Fruit fly (Drosophila melanogaster) whole organism: ENCODE measurements around the gene CG34242.

Source experiments
- CG8478 ChIP-seq: fragments of >200 bp; optimal IDR thresholded peaks from 2 replicates; lab custom pipeline; 2018; ENCODE audit warnings: inconsistent platforms
- Dll ChIP-seq: fragments of >200 bp; optimal IDR thresholded peaks from 2 replicates; lab custom pipeline; 2017
- EcR ChIP-seq, 2 experiments: fragments of >200 bp; optimal IDR thresholded peaks; 2 replicates each; lab custom pipeline; 2017; ENCODE audit warnings: missing biosample characterization in 2 of 2, missing genetic modification characterization in 2 of 2, missing genetic modification reagents in 2 of 2
- pan ChIP-seq: fragments of >200 bp; optimal IDR thresholded peaks from 2 replicates; lab custom pipeline; 2017
- psq ChIP-seq: fragments of >200 bp; optimal IDR thresholded peaks from 2 replicates; lab custom pipeline; 2017
- usp ChIP-seq: fragments of >200 bp; optimal IDR thresholded peaks from 2 replicates; lab custom pipeline; 2017; ENCODE audit warnings: missing biosample characterization, missing genetic modification characterization, mixed read lengths

CG34242 gene

DNA sequence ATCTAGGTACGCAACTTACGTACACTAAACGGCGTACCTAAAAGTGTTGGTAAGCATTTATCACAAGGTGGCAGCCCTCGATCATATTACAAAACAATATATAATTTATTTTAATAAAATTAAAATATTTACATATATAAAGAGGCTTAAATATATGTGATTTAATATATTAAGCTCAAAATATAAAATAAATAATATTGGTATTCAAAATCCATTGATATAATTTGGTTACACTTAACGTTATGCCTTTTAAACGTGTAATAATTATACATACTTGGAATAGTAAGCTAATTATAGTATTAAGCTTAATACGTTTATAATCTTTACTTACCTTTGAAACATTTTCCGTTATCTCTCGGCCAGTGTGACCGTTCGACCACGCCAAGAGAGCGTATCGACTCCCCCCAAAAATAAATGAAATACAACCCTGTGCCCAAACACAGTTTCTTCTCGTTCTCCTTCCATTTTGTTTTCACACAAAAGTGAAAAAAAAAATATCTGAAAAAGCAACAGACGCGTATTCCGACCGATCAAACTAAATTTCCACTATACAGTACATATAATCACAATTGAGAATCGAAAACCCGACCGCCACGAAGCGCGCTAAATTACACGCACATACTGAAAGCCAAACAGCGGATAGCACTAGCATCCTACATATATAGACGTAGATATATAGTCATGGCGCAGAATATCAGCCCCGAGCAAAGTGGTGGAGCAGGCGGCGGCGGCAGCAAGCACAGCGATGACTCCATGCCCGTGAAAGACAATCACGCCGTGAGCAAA is 29.7 kb upstream of the CG34242 start, which contains the start of the genes CG10646 and vih:
TSS of gene CG10646 (minus strand) at position 30 of the 786 bp plus-strand sequence.
TSS of gene vih (plus strand) at position 428 of the 786 bp plus-strand sequence.
- TF ChIP-seq EcR (GFP tag; optimal IDR thresholded peaks at IDR 0.05; lab: Kevin White, UChicago) (no peak), Dll (lab: Kevin White, UChicago) (no peak), usp (GFP tag; lab: Kevin White, UChicago) (no peak), psq (lab: Kevin White, UChicago) (no peak), pan (no peak), CG8478 (lab: Kevin White, UChicago) (no peak)

DNA sequence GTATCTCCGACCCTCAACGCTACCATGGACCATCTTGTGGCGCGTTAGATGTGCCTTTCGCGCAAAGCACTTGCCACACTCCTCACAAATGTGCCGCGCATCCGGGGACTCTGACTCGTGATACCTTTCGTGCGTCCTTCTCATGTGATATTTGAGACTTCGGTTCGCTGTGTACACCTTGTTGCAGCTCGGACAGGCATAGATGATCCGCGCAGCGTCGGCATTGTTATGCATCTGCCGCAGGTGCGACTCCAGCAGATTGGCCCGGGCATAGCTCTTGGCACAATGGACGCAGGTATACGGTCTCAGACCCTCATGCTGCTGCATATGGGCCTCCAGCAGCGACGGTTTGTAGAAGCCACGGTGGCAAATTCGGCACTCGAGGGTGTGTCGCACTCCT is 27.8 kb upstream of the CG34242 start:
- no peak for TF ChIP-seq psq (lab: Kevin White, UChicago)
- no peak for TF ChIP-seq CG8478 (lab: Kevin White, UChicago)
- TF ChIP-seq usp (GFP tag; lab: Kevin White, UChicago) = no peak
- no peak for TF ChIP-seq Dll (lab: Kevin White, UChicago)
- TF ChIP-seq EcR (GFP tag; optimal IDR thresholded peaks at IDR 0.05; lab: Kevin White, UChicago) = no peak
- no peak for TF ChIP-seq pan

DNA sequence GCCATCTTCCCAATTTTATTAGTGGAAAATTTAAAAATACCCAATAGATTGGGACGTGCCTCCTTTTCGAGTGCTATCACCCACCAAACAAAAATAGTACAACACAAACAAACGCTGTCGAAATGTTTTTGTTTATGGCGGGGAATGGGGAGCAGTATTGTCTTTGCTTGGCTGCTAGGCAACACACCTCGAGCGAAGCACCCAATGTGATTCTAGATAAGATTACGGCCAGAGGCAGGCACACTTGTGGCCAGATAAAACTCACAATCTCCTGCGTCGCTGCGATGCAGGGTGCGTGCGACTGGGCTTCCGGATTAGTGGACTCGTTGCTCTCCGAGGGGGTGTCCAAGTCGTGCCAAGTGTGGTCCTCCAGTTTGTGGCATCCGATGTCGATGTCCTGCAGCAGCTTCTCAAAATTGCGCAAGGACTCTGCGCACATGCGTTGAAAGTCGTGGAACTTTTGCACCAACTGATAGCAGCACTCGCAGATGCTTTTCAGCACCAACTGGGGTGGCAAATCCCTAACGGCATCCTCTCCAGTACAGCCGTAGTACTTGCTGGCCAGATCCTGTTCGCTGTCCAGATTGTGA is 26.7 kb upstream of the CG34242 start:
- TF ChIP-seq pan (no peak), psq (lab: Kevin White, UChicago) (no peak), Dll (lab: Kevin White, UChicago) (no peak), CG8478 (lab: Kevin White, UChicago) (no peak), usp (GFP tag; lab: Kevin White, UChicago) (no peak), EcR (GFP tag; optimal IDR thresholded peaks at IDR 0.05; lab: Kevin White, UChicago) (no peak)

DNA sequence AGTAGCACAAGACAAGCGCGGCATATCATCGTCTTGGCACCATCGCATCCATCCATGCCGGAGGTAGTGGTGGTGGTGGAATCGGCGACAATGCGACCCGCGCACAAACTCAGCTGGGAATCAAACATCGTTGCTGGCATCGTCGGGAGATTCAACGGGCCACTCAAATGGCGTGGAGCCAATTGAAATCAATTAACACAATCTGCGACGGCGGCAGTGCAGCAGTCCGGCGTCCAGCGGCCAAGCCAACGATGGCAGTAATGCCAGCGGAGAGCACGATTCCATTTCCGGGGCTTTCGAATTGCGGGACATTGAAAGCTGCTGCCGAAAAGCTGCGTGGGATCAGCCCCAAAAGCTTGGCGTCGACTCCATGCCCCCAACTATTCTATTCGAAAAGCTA is 26.2 kb upstream of the CG34242 start, which contains the start of gene CG10654:
TSS of gene CG10654 (minus strand) at position 270 of the 400 bp plus-strand sequence.
- TF ChIP-seq CG8478 (lab: Kevin White, UChicago) (no peak), usp (GFP tag; lab: Kevin White, UChicago) (no peak), EcR (GFP tag; optimal IDR thresholded peaks at IDR 0.05; lab: Kevin White, UChicago) (no peak), psq (lab: Kevin White, UChicago) (no peak), pan (no peak)

DNA sequence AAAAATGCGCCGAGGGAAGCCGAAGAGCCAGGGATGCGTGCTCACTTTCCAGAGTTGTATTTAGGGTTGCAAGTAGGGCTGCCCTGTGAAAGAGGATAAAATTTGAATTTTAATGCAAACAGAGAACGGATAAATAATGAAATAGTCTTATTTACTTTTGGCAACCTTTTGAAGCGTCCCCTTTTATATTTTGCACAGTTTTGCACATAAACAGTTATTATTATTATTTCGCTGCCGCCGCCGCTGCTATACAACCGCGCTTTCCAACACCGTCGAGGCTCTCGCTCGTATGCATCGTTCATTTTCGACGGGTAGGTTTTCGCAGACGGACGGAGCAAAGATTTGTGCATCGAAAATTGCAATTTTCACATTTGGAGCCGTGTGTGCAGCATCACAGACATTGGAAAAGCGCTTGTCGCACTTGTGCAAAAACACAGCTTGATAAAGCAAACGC is 19.0 kb upstream of the CG34242 start, which contains the start of the genes sti and tral:
TSS of gene sti (minus strand) at position 54 of the 454 bp plus-strand sequence.
TSS of gene tral (plus strand) at position 298 of the 454 bp plus-strand sequence.
- TF ChIP-seq pan (no peak), psq (lab: Kevin White, UChicago) (no peak), EcR (GFP tag; optimal IDR thresholded peaks at IDR 0.05; lab: Kevin White, UChicago) (no peak), usp (GFP tag; lab: Kevin White, UChicago) (no peak), Dll (lab: Kevin White, UChicago) (no peak), CG8478 (lab: Kevin White, UChicago) (no peak)

DNA sequence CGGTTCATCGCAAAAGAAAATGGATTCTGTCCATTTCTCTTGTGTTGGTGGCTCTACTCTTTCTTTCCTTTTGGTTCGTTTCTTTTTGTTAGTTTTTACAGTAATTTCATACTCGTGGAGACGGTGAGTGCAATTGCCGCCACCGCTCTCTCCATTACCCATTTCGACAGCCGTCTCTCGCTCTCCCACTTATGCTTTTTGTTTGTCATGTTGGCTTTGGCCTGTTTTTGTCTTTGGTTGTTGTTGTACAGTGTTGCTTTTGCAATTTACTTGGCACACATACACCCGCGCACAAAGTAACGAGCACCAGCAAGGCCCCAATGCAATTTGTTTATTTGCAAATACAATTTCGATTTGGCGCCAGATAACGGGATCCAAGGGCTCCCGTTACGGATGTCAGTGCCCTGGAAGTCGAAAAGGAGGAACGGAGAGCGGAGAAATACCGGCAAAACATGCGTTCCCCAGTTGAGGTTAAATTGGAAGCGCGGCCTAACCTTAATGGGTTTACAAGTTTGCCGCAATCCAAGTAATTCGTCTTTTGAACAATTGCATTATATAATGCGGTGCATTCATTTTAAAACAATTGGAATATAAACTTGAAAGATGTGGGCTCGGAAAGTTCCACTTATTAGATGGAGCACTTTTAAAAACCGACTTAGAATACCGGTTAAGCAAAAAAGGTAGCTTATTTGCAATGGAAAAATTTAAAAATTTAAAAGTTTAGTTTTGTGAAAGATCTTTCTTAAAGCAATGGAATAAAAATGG is 17.9 kb upstream of the CG34242 start:
- TF ChIP-seq usp (GFP tag; lab: Kevin White, UChicago) (no peak), Dll (lab: Kevin White, UChicago) (peak; percentile 43)

DNA sequence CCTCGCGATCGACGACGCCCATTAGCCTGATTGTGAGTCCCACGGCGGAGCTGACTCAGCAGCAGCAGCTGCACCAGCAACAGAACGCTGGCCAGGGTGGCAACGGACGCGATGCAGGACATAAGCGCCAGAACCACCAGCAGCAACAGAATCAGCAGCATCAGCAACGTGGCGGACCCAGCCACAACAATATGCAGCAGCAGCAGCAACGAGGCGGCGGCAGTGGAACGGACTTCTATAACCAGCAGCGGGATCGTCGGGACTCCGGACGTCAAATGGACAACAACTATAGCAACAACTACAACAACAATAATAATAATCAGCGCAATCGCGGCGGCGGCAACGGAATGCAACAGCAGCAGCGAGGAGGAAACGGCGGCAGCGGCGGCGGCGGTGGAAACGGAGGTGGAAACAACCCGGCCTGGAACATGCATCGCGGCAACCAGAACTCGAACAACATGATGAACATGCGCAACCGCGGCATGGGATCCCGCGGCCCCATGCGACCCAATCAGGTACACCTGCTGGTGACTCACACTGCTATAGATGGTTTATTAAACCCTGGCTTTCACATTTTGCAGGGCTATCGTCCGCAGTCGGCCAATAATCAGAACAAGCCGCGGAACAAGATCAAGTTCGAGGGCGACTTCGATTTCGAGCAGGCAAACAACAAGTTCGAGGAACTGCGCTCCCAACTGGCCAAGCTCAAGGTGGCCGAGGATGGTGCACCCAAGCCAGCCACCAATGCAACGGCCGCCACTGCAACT is 16.2 kb upstream of the CG34242 start:
- TF ChIP-seq Dll (lab: Kevin White, UChicago) (no peak), EcR (GFP tag; optimal IDR thresholded peaks at IDR 0.05; lab: Kevin White, UChicago) (no peak), pan (no peak), psq (lab: Kevin White, UChicago) (no peak), usp (GFP tag; lab: Kevin White, UChicago) (no peak), CG8478 (lab: Kevin White, UChicago) (no peak)

DNA sequence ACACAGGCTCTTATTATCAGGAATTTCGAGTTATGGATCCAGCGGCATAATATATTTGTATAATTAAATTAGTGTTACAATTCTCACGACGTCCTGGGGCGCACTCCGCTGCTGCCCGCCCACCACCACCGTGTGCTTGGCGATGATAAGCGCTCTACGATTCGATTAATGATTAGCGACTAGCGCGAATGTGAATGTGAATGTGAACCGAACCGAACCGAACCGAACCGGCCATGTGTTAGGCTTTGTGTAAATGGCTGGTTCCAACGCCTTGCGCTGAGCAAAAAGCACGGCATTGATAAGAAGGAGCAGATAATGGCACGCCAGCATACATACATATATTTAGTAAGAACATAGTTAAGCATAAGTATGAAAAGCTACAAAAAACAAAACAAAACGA is 14.5 kb upstream of the CG34242 start:
- TF ChIP-seq psq (lab: Kevin White, UChicago) (no peak), CG8478 (lab: Kevin White, UChicago) (no peak), pan (no peak), Dll (lab: Kevin White, UChicago) (no peak), usp (GFP tag; lab: Kevin White, UChicago) (no peak), EcR (GFP tag; optimal IDR thresholded peaks at IDR 0.05; lab: Kevin White, UChicago) (no peak)

DNA sequence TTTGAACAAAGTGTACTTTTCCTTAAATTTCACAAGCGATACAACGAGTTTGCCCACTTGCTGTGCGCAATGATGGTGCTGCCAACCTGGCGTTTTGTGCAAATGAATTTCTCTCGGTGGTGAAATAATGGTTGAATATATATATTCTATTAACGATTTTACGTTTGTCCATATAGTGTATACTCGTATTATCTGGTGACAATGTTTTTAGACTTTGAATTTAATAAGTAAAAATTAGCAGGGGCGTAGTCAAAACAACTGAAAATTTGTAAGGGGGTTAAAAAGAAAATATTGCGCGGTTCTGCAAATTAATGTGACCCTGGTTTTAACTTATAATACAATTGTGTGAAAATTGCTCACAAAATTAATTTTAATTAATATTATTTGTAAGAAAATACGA is 9.9 kb upstream of the CG34242 start, which contains the start of the genes ver and Gcn5:
TSS of gene ver (plus strand) at position 47 of the 400 bp plus-strand sequence.
TSS of gene Gcn5 (minus strand) at position 74 of the 400 bp plus-strand sequence.
- no peak for TF ChIP-seq Dll (lab: Kevin White, UChicago)
- TF ChIP-seq usp (GFP tag; lab: Kevin White, UChicago) = no peak
- no peak for TF ChIP-seq CG8478 (lab: Kevin White, UChicago)
- TF ChIP-seq psq (lab: Kevin White, UChicago) = no peak
- no peak for TF ChIP-seq pan
- TF ChIP-seq EcR (GFP tag; optimal IDR thresholded peaks at IDR 0.05; lab: Kevin White, UChicago) = no peak

DNA sequence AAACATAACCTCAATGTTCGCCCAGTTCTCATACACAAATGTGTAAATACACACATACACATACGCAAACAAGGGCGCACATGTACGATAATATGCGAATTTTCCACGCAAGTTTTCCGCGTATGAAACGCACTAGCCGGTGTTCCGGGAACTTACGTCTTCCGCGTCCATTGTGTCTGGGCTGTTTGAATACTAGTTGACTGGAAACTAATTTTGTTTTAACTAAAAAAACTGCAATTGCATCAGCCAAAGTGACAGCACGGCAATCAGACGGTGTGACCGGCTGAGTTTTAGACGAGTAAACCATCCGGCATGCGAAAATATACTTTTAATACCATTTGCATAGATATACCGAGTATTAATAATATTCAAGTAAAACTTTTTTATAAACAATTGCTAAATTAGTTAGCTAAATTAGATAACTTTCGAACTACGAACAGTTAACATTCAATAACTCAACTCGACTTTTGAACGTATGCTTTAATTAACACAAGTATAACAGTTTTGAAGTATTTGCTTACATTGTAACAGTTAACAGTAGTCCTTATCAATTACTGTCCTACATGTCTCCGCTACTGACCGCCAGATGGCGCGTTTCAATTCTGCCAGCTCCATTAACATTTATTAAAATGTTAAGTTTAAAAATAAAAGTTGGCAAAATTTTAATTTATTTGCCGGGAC is 7.2 kb upstream of the CG34242 start, which contains the start of gene eIF2beta:
TSS of gene eIF2beta (minus strand) at position 299 of the 681 bp plus-strand sequence.
- TF ChIP-seq usp (GFP tag; lab: Kevin White, UChicago) = no peak
- no peak for TF ChIP-seq CG8478 (lab: Kevin White, UChicago)
- TF ChIP-seq Dll (lab: Kevin White, UChicago) = no peak
- no peak for TF ChIP-seq EcR (GFP tag; optimal IDR thresholded peaks at IDR 0.05; lab: Kevin White, UChicago)
- no peak for TF ChIP-seq pan
- no peak for TF ChIP-seq psq (lab: Kevin White, UChicago)
